Fruit fly (Drosophila melanogaster) whole organism, prepupa: Measurements from ENCODE around the gene y.

Experiments
- Blimp-1 ChIP-seq: fragments of 200-800 bp; sonication (Bioruptor generic); optimal IDR thresholded peaks from 3 replicates; lab custom pipeline; 2017; ENCODE audit warnings: missing biosample characterization, missing genetic modification characterization, mild to moderate bottlenecking, moderate library complexity, missing genetic modification reagents
- CG10631 ChIP-seq: fragments of 200-800 bp; sonication (Bioruptor generic); optimal IDR thresholded peaks from 2 replicates; lab custom pipeline; 2016; ENCODE audit warnings: missing biosample characterization, missing genetic modification characterization
- CG10669 ChIP-seq: fragments of 200-800 bp; sonication (Bioruptor generic); optimal IDR thresholded peaks from 3 replicates; lab custom pipeline; 2018; ENCODE audit warnings: missing biosample characterization, mild to moderate bottlenecking, missing genetic modification characterization, moderate library complexity
- CG11294 ChIP-seq: fragments of 200-800 bp; sonication (Bioruptor generic); IDR thresholded peaks from 2 replicates; pipeline ENCODE4 v1.3.6; 2022; ENCODE audit warnings: missing biosample characterization, missing genetic modification characterization
- CG11762 ChIP-seq: fragments of 200-800 bp; sonication (Bioruptor generic); optimal IDR thresholded peaks from 3 replicates; lab custom pipeline; 2016; ENCODE audit warnings: missing biosample characterization, missing genetic modification characterization; ENCODE audit not compliant: insufficient read depth
- CG11902 ChIP-seq: fragments of 200-800 bp; sonication (Bioruptor generic); optimal IDR thresholded peaks from 3 replicates; lab custom pipeline; 2016; ENCODE audit warnings: missing biosample characterization, missing genetic modification characterization
- CG1621 ChIP-seq: fragments of 200-800 bp; sonication (Bioruptor generic); optimal IDR thresholded peaks from 3 replicates; lab custom pipeline; 2018; ENCODE audit warnings: missing biosample characterization, mild to moderate bottlenecking, missing genetic modification characterization
- CG16779 ChIP-seq: fragments of 200-800 bp; sonication (Bioruptor generic); optimal IDR thresholded peaks from 3 replicates; lab custom pipeline; 2017; ENCODE audit warnings: missing biosample characterization, mild to moderate bottlenecking, missing genetic modification characterization
- CG3032 ChIP-seq: fragments of 200-800 bp; optimal IDR thresholded peaks from 2 replicates; lab custom pipeline; 2019; ENCODE audit warnings: missing biosample characterization, mild to moderate bottlenecking, missing genetic modification characterization, moderate library complexity
- CG32006 ChIP-seq: fragments of 200-800 bp; sonication (Bioruptor generic); optimal IDR thresholded peaks from 3 replicates; lab custom pipeline; 2017; ENCODE audit warnings: missing biosample characterization, mild to moderate bottlenecking, missing genetic modification characterization
- CG3919 ChIP-seq: fragments of 200-800 bp; sonication (Bioruptor generic); optimal IDR thresholded peaks from 3 replicates; lab custom pipeline; 2016; ENCODE audit warnings: missing biosample characterization, missing genetic modification characterization
- CG4318 ChIP-seq: fragments of 200-800 bp; sonication (Bioruptor generic); optimal IDR thresholded peaks from 3 replicates; lab custom pipeline; 2017; ENCODE audit warnings: missing biosample characterization, mild to moderate bottlenecking, missing genetic modification characterization
- CG6276 ChIP-seq: fragments of 200-800 bp; sonication (Bioruptor generic); optimal IDR thresholded peaks from 2 replicates; lab custom pipeline; 2017; ENCODE audit warnings: missing biosample characterization, mild to moderate bottlenecking, missing genetic modification characterization
- CG6808 ChIP-seq: fragments of 200-800 bp; sonication (Bioruptor generic); optimal IDR thresholded peaks from 3 replicates; lab custom pipeline; 2017; ENCODE audit warnings: missing biosample characterization, missing genetic modification characterization, mild to moderate bottlenecking, moderate library complexity, missing genetic modification reagents
- CG7368 ChIP-seq: fragments of 200-800 bp; sonication (Bioruptor generic); optimal IDR thresholded peaks from 3 replicates; lab custom pipeline; 2016; ENCODE audit warnings: missing biosample characterization, missing genetic modification characterization
- CG8119 ChIP-seq: fragments of 200-800 bp; sonication (Bioruptor generic); IDR thresholded peaks from 3 replicates; pipeline ENCODE4 v1.3.6; 2022; ENCODE audit warnings: missing biosample characterization, missing genetic modification characterization
- CG8632 ChIP-seq: fragments of 200-800 bp; sonication (Bioruptor generic); optimal IDR thresholded peaks from 3 replicates; lab custom pipeline; 2016; ENCODE audit warnings: missing biosample characterization, missing genetic modification characterization
- CG9139 ChIP-seq: fragments of 200-800 bp; sonication (Bioruptor generic); optimal IDR thresholded peaks from 3 replicates; lab custom pipeline; 2017; ENCODE audit warnings: missing biosample characterization, mild to moderate bottlenecking, missing genetic modification characterization
- Eip75B ChIP-seq: fragments of 200-800 bp; sonication (Bioruptor generic); optimal IDR thresholded peaks from 3 replicates; lab custom pipeline; 2016; ENCODE audit warnings: missing biosample characterization, missing genetic modification characterization
- Eip78C ChIP-seq: fragments of 200-800 bp; sonication (Bioruptor generic); peaks from one replicate; lab custom pipeline; 2016; ENCODE audit warnings: missing biosample characterization, missing genetic modification characterization
- Eip93F ChIP-seq: fragments of 200-800 bp; sonication (Bioruptor generic); optimal IDR thresholded peaks from 2 replicates; lab custom pipeline; 2016; ENCODE audit warnings: missing biosample characterization, mild to moderate bottlenecking, missing genetic modification characterization
- Ets96B ChIP-seq: fragments of 200-800 bp; optimal IDR thresholded peaks from 2 replicates; lab custom pipeline; 2019; ENCODE audit warnings: missing biosample characterization, mild to moderate bottlenecking, missing genetic modification characterization, moderate library complexity
- Gug ChIP-seq: fragments of 200-800 bp; sonication (Bioruptor generic); IDR thresholded peaks from 2 replicates; pipeline ENCODE4 v1.3.6; 2022; ENCODE audit warnings: missing biosample characterization, missing genetic modification characterization
- Hr38 ChIP-seq: sonication (Bioruptor generic); optimal IDR thresholded peaks from 2 replicates; lab custom pipeline; 2016; ENCODE audit warnings: missing biosample characterization, missing genetic modification characterization
- Hr39 ChIP-seq: fragments of 200-800 bp; sonication (Bioruptor generic); optimal IDR thresholded peaks from 2 replicates; lab custom pipeline; 2016; ENCODE audit warnings: missing biosample characterization, missing genetic modification characterization
- Hr4 ChIP-seq: fragments of 200-800 bp; sonication (Bioruptor generic); optimal IDR thresholded peaks from 3 replicates; lab custom pipeline; 2016; ENCODE audit warnings: missing biosample characterization, missing genetic modification characterization
- Lpt ChIP-seq: fragments of 200-800 bp; sonication (Bioruptor generic); optimal IDR thresholded peaks from 3 replicates; lab custom pipeline; 2016; ENCODE audit warnings: missing biosample characterization, missing genetic modification characterization
- Met ChIP-seq: fragments of 200-800 bp; sonication (Bioruptor generic); optimal IDR thresholded peaks from 3 replicates; lab custom pipeline; 2016; ENCODE audit warnings: missing biosample characterization, missing genetic modification characterization
- Smox ChIP-seq: fragments of 200-800 bp; sonication (Bioruptor generic); optimal IDR thresholded peaks from 3 replicates; lab custom pipeline; 2016; ENCODE audit warnings: missing biosample characterization, missing genetic modification characterization
- Sox14 ChIP-seq: fragments of 200-800 bp; sonication (Bioruptor generic); optimal IDR thresholded peaks from 3 replicates; lab custom pipeline; 2016; ENCODE audit warnings: missing biosample characterization, missing genetic modification characterization
- achi ChIP-seq: fragments of 200-800 bp; sonication (Bioruptor generic); optimal IDR thresholded peaks from 3 replicates; lab custom pipeline; 2016; ENCODE audit warnings: missing biosample characterization, missing genetic modification characterization
- cyc ChIP-seq: fragments of 200-800 bp; sonication (Bioruptor generic); optimal IDR thresholded peaks from 3 replicates; lab custom pipeline; 2016; ENCODE audit warnings: missing biosample characterization, missing genetic modification characterization
- dac ChIP-seq: fragments of 200-800 bp; sonication (Bioruptor generic); optimal IDR thresholded peaks from 2 replicates; lab custom pipeline; 2017; ENCODE audit warnings: missing biosample characterization, mild to moderate bottlenecking, missing genetic modification characterization
- dsx ChIP-seq: fragments of 200-800 bp; optimal IDR thresholded peaks from 3 replicates; lab custom pipeline; 2019; ENCODE audit warnings: missing biosample characterization, mild to moderate bottlenecking, missing genetic modification characterization, moderate library complexity; ENCODE audit not compliant: poor library complexity, severe bottlenecking
- esn ChIP-seq: fragments of 200-800 bp; sonication (Bioruptor generic); optimal IDR thresholded peaks from 2 replicates; lab custom pipeline; 2016; ENCODE audit warnings: missing biosample characterization, mild to moderate bottlenecking, missing genetic modification characterization, moderate library complexity
- fd59A ChIP-seq: fragments of 200-800 bp; sonication (Bioruptor generic); optimal IDR thresholded peaks from 2 replicates; lab custom pipeline; 2017; ENCODE audit warnings: missing biosample characterization, mild to moderate bottlenecking, missing genetic modification characterization, missing genetic modification reagents
- fkh ChIP-seq: fragments of 200-800 bp; sonication (Bioruptor generic); optimal IDR thresholded peaks from 3 replicates; lab custom pipeline; 2017; ENCODE audit warnings: missing biosample characterization, mild to moderate bottlenecking, missing genetic modification characterization, moderate library complexity
- lz ChIP-seq: fragments of 200-800 bp; sonication (Bioruptor generic); optimal IDR thresholded peaks from 3 replicates; lab custom pipeline; 2016; ENCODE audit warnings: missing biosample characterization, missing genetic modification characterization
- pdm3 ChIP-seq: fragments of 200-800 bp; sonication (Bioruptor generic); optimal IDR thresholded peaks from 3 replicates; lab custom pipeline; 2016; ENCODE audit warnings: missing biosample characterization, missing genetic modification characterization
- salr ChIP-seq, 2 experiments: fragments of 200-800 bp; sonication (Bioruptor generic); optimal IDR thresholded peaks; 3 replicates each; lab custom pipeline; 2016 to 2018; ENCODE audit warnings: missing biosample characterization in 2 of 2, missing genetic modification characterization in 2 of 2, mild to moderate bottlenecking in 1 of 2
- ss ChIP-seq, 2 experiments: fragments of 200-800 bp; sonication (Bioruptor generic); optimal IDR thresholded peaks; 2 replicates in 1 of 2; 3 replicates in 1 of 2; lab custom pipeline; 2017 to 2018; ENCODE audit warnings: mild to moderate bottlenecking in 2 of 2, missing biosample characterization in 2 of 2, missing genetic modification characterization in 2 of 2, moderate library complexity in 1 of 2
- svp ChIP-seq: fragments of 200-800 bp; sonication (Bioruptor generic); peaks from one replicate; lab custom pipeline; 2016; ENCODE audit warnings: missing biosample characterization, missing genetic modification characterization
- topi ChIP-seq: fragments of 200-800 bp; sonication (Bioruptor generic); optimal IDR thresholded peaks from 3 replicates; lab custom pipeline; 2016; ENCODE audit warnings: missing biosample characterization, missing genetic modification characterization
- vri ChIP-seq: fragments of 200-800 bp; sonication (Bioruptor generic); optimal IDR thresholded peaks from 3 replicates; lab custom pipeline; 2016; ENCODE audit warnings: missing biosample characterization, mild to moderate bottlenecking, missing genetic modification characterization

Gene y

DNA sequence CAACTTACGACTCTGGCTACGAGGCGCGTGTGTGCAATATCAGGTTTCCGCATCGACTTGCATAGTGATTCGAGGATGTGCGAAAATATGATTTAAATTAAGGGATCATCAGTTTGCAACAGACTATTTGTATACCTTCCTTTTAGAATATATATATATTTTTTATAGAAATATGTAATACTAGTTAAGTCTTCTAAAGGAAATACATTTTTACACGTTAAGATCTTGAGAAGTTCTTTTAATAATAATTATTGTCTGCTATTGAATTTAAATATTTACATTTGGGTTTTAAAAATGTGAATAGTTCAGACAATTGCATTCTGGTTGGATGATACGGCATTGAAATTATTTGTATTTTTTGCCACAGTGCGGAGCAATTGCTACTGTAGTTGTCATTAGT lies 10.5 kb downstream of the y start (continued):
- TF ChIP-seq cyc (GFP tag; lab: Kevin White, UChicago), result no peak
- TF ChIP-seq CG32006, result peak; percentile 22
- TF ChIP-seq CG11294 (GFP tag; lab: Robert Waterston, UW), result no peak
- TF ChIP-seq CG4318 (GFP tag; lab: Kevin White, UChicago), result no peak
- peak; percentile 57 for TF ChIP-seq CG10631 (GFP tag; lab: Kevin White, UChicago)
- no peak for TF ChIP-seq lz (GFP tag; lab: Kevin White, UChicago)
- TF ChIP-seq CG8632 (GFP tag; lab: Kevin White, UChicago), result peak; percentile 55

dm6 chrX:369645-370174 lies 13.4 kb downstream of the y start, which contains the start of gene ac:
Gene ac (plus strand): TSS chrX:370031.
- TF ChIP-seq ss (GFP tag; optimal IDR thresholded peaks at IDR 0.05; lab: Kevin White, UChicago) (peak in 1 of 2 experiments; percentile 63), Lpt (GFP tag; lab: Kevin White, UChicago) (no peak), fkh (GFP tag; lab: Kevin White, UChicago) (no peak), Sox14 (GFP tag; lab: Kevin White, UChicago) (no peak), achi (GFP tag; lab: Kevin White, UChicago) (no peak), Hr38 (GFP tag; lab: Kevin White, UChicago) (no peak), esn (GFP tag; lab: Kevin White, UChicago) (no peak), CG32006 (no peak), Eip78C (GFP tag; lab: Kevin White, UChicago) (peak; percentile 28), dac (GFP tag; lab: Kevin White, UChicago) (no peak), CG6276 (GFP tag; lab: Kevin White, UChicago) (no peak)

dm6 chrX:377388-377787 lies 21.1 kb downstream of the y start:
- TF ChIP-seq Met (GFP tag; lab: Kevin White, UChicago), result no peak
- TF ChIP-seq CG9139 (GFP tag; lab: Kevin White, UChicago), result no peak
- TF ChIP-seq CG10669, result no peak
- TF ChIP-seq, all 60 proteins: peak for 0

DNA sequence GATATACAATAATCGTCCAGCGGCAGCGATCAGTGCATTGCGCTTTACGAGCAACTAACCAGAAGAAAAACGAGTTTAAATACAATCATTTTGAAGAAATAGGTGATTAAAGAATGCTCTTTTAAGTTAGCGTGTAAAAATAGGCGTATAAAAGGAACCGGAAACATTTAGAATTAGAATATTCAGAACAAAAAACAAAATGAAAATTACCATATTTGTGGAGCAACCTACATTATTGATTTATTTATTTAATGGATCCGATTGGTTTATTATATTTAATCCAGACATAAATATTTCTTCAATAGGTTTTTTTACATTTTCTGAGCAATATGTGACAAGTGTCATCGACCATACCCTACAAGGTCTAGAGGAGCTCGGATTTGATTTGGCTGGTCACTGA lies 22.0 kb downstream of the y start:
- no peak for TF ChIP-seq achi (GFP tag; lab: Kevin White, UChicago)
- no peak for TF ChIP-seq ss (GFP tag; optimal IDR thresholded peaks at IDR 0.05; lab: Kevin White, UChicago)
- TF ChIP-seq Ets96B (tag; lab: Kevin White, UChicago), result peak; percentile 50
- no peak for TF ChIP-seq topi (GFP tag; lab: Kevin White, UChicago)
- TF ChIP-seq CG3032, result peak; percentile 45
- TF ChIP-seq CG6808, result no peak
- no peak for TF ChIP-seq CG1621 (tag; lab: Kevin White, UChicago)
- no peak for TF ChIP-seq Eip75B (GFP tag; lab: Kevin White, UChicago)
- no peak for TF ChIP-seq CG8119 (GFP tag; lab: Robert Waterston, UW)
- peak; percentile 3 for TF ChIP-seq esn (GFP tag; lab: Kevin White, UChicago)
- TF ChIP-seq Gug (GFP tag; lab: Robert Waterston, UW), result no peak
- TF ChIP-seq CG3919 (GFP tag; lab: Kevin White, UChicago), result peak; percentile 20
- no peak for TF ChIP-seq Hr4 (GFP tag; lab: Kevin White, UChicago)
- TF ChIP-seq CG4318 (GFP tag; lab: Kevin White, UChicago), result no peak
- peak; percentile 38 for TF ChIP-seq dsx (GFP tag; lab: Kevin White, UChicago)
- TF ChIP-seq Blimp-1 (GFP tag; lab: Kevin White, UChicago), result no peak
- no peak for TF ChIP-seq Eip93F (GFP tag; lab: Kevin White, UChicago)
- TF ChIP-seq CG11762 (GFP tag; lab: Kevin White, UChicago), result no peak
- TF ChIP-seq lz (GFP tag; lab: Kevin White, UChicago), result no peak
- no peak for TF ChIP-seq Hr39 (GFP tag; lab: Kevin White, UChicago)
- no peak for TF ChIP-seq cyc (GFP tag; lab: Kevin White, UChicago)
- peak; percentile 42 for TF ChIP-seq CG32006
- TF ChIP-seq svp, result peak; percentile 33
- TF ChIP-seq CG11294 (GFP tag; lab: Robert Waterston, UW), result no peak
- no peak for TF ChIP-seq CG11902 (GFP tag; lab: Kevin White, UChicago)
- no peak for TF ChIP-seq CG8632 (GFP tag; lab: Kevin White, UChicago)
- TF ChIP-seq CG16779, result no peak
- TF ChIP-seq fd59A (GFP tag; lab: Kevin White, UChicago), result peak; percentile 29
- peak in 1 of 2 experiments; percentile 19 for TF ChIP-seq salr (GFP tag; optimal IDR thresholded peaks at IDR 0.05; lab: Kevin White, UChicago)
- peak; percentile 13 for TF ChIP-seq Met (GFP tag; lab: Kevin White, UChicago)
- TF ChIP-seq CG7368 (GFP tag; lab: Kevin White, UChicago), result no peak
- no peak for TF ChIP-seq vri (GFP tag; lab: Kevin White, UChicago)
- no peak for TF ChIP-seq Smox (GFP tag; lab: Kevin White, UChicago)
- no peak for TF ChIP-seq pdm3 (GFP tag; lab: Kevin White, UChicago)
- no peak for TF ChIP-seq CG6276 (GFP tag; lab: Kevin White, UChicago)
